Worm (Caenorhabditis elegans): ENCODE measurements around the gene hlh-26.
A peak's percentile ranks its signal among the peaks of the same experiment; 100 is the strongest.

The hlh-26 gene

DNA sequence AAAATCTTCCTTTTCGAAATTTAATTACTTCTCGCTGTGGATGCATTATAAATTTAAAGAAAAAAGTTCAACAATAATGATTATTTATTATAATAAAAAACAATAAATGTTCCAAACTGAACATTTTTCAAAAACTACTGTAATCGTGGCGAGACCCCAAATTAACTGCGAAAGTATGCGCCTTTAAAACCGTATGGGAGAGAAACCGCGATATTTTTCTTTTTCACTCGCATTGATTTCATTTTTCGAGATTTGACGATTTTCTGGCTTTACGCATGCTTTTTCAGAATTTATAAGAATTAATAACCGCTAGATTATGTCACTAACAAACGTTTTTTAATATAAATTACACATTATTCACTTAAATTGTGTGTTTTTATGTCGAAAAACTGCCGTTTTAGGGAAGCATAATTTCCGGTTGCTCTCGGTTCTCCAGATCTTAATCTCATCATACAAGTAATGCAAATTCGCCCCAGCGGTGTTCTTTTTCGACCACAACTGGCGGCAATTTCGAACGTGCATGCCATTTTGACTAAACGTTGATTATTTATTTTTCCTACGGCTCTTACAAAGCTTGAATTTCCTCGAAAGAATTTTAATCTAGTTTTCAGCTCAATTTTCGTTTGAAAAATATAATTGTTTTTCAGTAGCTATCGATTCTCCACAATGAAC is 32.4 kb downstream of the hlh-26 start, which contains the start of gene F12A10.8 (continued):
- TF ChIP-seq lin-14 (GFP tag; optimal IDR thresholded peaks at IDR 0.05) (peak; percentile 29), nhr-77 (tag; optimal IDR thresholded peaks at IDR 0.05) (no peak), nhr-11 (tag; optimal IDR thresholded peaks at IDR 0.05) (no peak), mep-1 (tag; optimal IDR thresholded peaks at IDR 0.05) (peak; percentile 46), aha-1 (tag; optimal IDR thresholded peaks at IDR 0.05) (no peak), nhr-85 (tag) (peak; percentile 33), elt-2 (tag; optimal IDR thresholded peaks at IDR 0.05) (no peak), skn-1 (tag; optimal IDR thresholded peaks at IDR 0.05) (peak; percentile 17), ets-5 (GFP tag; IDR thresholded peaks at IDR 0.05) (no peak), nhr-12 (tag; optimal IDR thresholded peaks at IDR 0.05) (no peak), C16A3.4 (tag; optimal IDR thresholded peaks at IDR 0.05) (no peak), isw-1 (GFP tag; IDR thresholded peaks at IDR 0.05) (no peak)

DNA sequence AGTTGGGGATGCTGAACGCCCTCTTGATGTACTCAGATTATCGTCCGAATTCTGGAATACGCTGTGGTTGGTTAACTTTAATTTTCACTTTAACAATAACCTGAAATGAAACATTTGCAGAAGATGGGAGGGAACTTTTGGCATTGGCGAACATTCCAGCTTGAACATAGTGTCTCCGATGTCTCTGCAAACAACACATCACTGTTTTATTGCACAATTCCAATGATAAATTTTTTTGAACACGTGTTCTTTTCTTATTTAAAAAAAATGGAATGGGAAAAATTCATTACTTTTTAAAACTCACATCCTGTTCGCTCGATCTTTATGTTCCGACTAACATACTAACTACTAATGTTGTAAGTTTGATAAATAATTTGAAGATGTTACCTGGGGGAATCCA is 33.1 kb downstream of the hlh-26 start, which contains the start of gene fzy-1:
TSS of gene fzy-1 (plus strand) at position 301 of the 400 bp plus-strand sequence.
- TF ChIP-seq nhr-77 (tag; optimal IDR thresholded peaks at IDR 0.05) = no peak
- TF ChIP-seq nhr-11 (tag; optimal IDR thresholded peaks at IDR 0.05) = no peak
- no peak for TF ChIP-seq unc-130 (tag; optimal IDR thresholded peaks at IDR 0.05)
- no peak for TF ChIP-seq isw-1 (GFP tag; IDR thresholded peaks at IDR 0.05)
- no peak for TF ChIP-seq lin-35 (GFP tag; optimal IDR thresholded peaks at IDR 0.05)
- TF ChIP-seq ama-1 (optimal IDR thresholded peaks at IDR 0.05) = no peak
- TF ChIP-seq nhr-237 (tag; optimal IDR thresholded peaks at IDR 0.05) = no peak
- TF ChIP-seq mef-2 (tag; optimal IDR thresholded peaks at IDR 0.05) = no peak
- TF ChIP-seq dsc-1 (tag; optimal IDR thresholded peaks at IDR 0.05) = no peak
- TF ChIP-seq nhr-71 (tag; optimal IDR thresholded peaks at IDR 0.05) = no peak
- TF ChIP-seq alr-1 (tag; optimal IDR thresholded peaks at IDR 0.05; ENCODE audit: borderline replicate concordance) = no peak
- no peak for TF ChIP-seq nhr-84 (tag; optimal IDR thresholded peaks at IDR 0.05)
- no peak for TF ChIP-seq ztf-11 (tag; optimal IDR thresholded peaks at IDR 0.05)
- no peak for TF ChIP-seq nhr-19 (GFP tag; conservative IDR thresholded peaks at IDR 0.05)
- TF ChIP-seq unc-98 (GFP tag; IDR thresholded peaks at IDR 0.05) = no peak

DNA sequence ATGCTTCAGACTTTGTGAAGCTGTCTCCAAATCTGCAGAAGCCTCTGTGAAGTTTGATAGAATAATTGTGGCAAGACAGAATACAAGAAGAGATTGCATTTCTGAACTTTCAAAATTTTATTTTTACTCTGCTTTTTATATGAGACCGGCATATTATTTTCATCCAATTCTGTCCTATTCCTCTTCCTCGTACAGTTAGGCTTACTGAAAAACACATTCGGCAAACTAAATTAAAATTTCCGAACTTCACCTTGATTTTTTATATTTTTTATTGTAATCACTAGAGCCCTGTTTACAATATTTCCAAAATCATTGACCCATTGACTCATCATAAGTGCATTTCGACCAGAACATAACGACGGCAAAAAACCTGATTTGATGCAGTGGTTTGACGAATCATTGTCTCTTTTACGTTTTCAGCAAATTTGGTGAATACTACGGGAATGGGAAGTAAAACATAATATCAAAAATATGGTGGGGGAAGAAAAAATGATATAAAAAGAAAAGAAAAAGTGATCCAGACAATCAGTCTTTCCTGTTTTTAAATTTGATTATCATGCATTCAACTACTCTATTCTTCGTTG is 35.3 kb downstream of the hlh-26 start, which contains the start of the genes suex-1 and F12A10.9:
TSS of gene suex-1 (minus strand) at position 101 of the 584 bp plus-strand sequence.
TSS of gene F12A10.9 (plus strand) at position 534 of the 584 bp plus-strand sequence.
- TF ChIP-seq alr-1 (tag; optimal IDR thresholded peaks at IDR 0.05; ENCODE audit: borderline replicate concordance) (no peak), pax-3 (tag; optimal IDR thresholded peaks at IDR 0.05) (no peak), fkh-8 (tag; optimal IDR thresholded peaks at IDR 0.05) (no peak)

DNA sequence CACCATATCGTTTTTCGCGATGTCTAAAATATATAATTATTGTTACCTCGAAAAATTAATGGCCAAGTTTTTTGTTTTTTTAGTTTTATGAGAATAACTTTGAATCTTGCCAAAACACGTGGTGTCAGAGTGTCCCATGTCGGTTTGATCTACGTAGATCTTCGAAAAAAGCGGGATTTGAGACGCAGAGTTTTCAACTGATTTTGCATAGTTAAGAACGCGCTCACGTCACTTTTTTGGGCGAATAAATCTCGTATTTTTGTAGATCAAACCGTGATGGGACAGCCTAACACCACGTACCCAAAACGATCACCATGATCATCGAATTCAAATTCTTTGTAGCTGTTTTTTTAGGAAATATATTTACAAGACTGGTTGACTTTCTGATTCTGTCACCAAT is 36.0 kb downstream of the hlh-26 start:
- no peak for TF ChIP-seq dsc-1 (tag; optimal IDR thresholded peaks at IDR 0.05)
- TF ChIP-seq nhr-85 (tag) = peak; percentile 26

DNA sequence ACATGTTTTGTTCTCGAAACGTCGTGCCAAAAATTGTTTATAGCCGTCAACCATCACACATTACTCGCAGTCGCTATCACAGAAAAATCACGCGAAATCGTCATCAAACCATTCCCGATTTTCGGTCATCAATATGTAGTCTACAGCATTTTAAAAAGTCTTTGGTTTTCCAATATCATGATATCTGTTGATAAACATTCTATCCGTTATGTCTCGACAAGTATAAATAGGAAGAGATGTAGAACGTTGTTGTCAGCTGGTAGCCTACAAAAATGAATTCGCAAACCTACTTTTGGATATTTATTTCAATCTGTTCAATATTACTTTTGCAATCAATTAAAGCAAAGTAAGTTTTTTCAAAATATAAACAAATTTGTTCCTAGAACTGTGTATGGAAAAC is 37.2 kb downstream of the hlh-26 start, which contains the start of gene F12A10.1:
TSS of gene F12A10.1 (plus strand) at position 166 of the 400 bp plus-strand sequence.
- TF ChIP-seq lin-14 (GFP tag; optimal IDR thresholded peaks at IDR 0.05) (peak; percentile 43), nhr-20 (tag; optimal IDR thresholded peaks at IDR 0.05) (peak; percentile 52), blmp-1 (tag; optimal IDR thresholded peaks at IDR 0.05) (peak; percentile 6), nhr-84 (tag; optimal IDR thresholded peaks at IDR 0.05) (no peak), jun-1 (tag; optimal IDR thresholded peaks at IDR 0.05) (no peak), elt-3 (tag; optimal IDR thresholded peaks at IDR 0.05) (peak in 2 of 6 experiments; percentile 1 to 62), nhr-12 (tag; optimal IDR thresholded peaks at IDR 0.05) (no peak), sox-4 (tag; optimal IDR thresholded peaks at IDR 0.05) (no peak), nhr-85 (tag) (peak; percentile 60), lin-15B (tag; optimal IDR thresholded peaks at IDR 0.05) (no peak)
